Fruit fly (Drosophila melanogaster): ENCODE measurements around the gene Ing3.

Ing3 gene

dm6 chrX:18675272-18675671 lies 22.4 kb upstream of the Ing3 start:
- no peak for TF ChIP-seq tai (GFP tag; optimal IDR thresholded peaks at IDR 0.05)
- TF ChIP-seq CG32264 (GFP tag; optimal IDR thresholded peaks at IDR 0.05): no peak
- TF ChIP-seq fru (GFP tag; optimal IDR thresholded peaks at IDR 0.05): no peak
- no peak for TF ChIP-seq psq (GFP tag; optimal IDR thresholded peaks at IDR 0.05)
- no peak for TF ChIP-seq dmrt93B (GFP tag; optimal IDR thresholded peaks at IDR 0.05)
- TF ChIP-seq Jra (GFP tag; optimal IDR thresholded peaks at IDR 0.05): no peak
- no peak for TF ChIP-seq ey (GFP tag; optimal IDR thresholded peaks at IDR 0.05)
- no peak for TF ChIP-seq HLH106 (tag; optimal IDR thresholded peaks at IDR 0.05)
- TF ChIP-seq Hr78 (GFP tag; optimal IDR thresholded peaks at IDR 0.05): no peak
- no peak for TF ChIP-seq jim (GFP tag; optimal IDR thresholded peaks at IDR 0.05)
- TF ChIP-seq Dfd (GFP tag; optimal IDR thresholded peaks at IDR 0.05): no peak
- TF ChIP-seq woc (GFP tag; optimal IDR thresholded peaks at IDR 0.05): no peak
- no peak for TF ChIP-seq brk (GFP tag; optimal IDR thresholded peaks at IDR 0.05)
- TF ChIP-seq Sp1 (GFP tag; optimal IDR thresholded peaks at IDR 0.05): no peak
- TF ChIP-seq dsf (GFP tag; optimal IDR thresholded peaks at IDR 0.05; ENCODE audit: borderline replicate concordance): no peak

- no peak for TF ChIP-seq woc (GFP tag; optimal IDR thresholded peaks at IDR 0.05)
- no peak for TF ChIP-seq CG9705 (GFP tag; optimal IDR thresholded peaks at IDR 0.05)
- TF ChIP-seq Rel (GFP tag; optimal IDR thresholded peaks at IDR 0.05): no peak
- no peak for TF ChIP-seq Rel (tag; optimal IDR thresholded peaks at IDR 0.05)
Measured at dm6 chrX:18672900-18673529, 20.1 kb upstream of the Ing3 start.

dm6 chrX:18671545-18672174 lies 18.8 kb upstream of the Ing3 start:
- no peak for TF ChIP-seq lola (GFP tag; optimal IDR thresholded peaks at IDR 0.05)
- TF ChIP-seq usp (GFP tag; optimal IDR thresholded peaks at IDR 0.05): no peak
- no peak for TF ChIP-seq OdsH (GFP tag; optimal IDR thresholded peaks at IDR 0.05)
- no peak for TF ChIP-seq Dif (GFP tag; optimal IDR thresholded peaks at IDR 0.05; ENCODE audit: partially characterized antibody)
- TF ChIP-seq Mio (GFP tag; optimal IDR thresholded peaks at IDR 0.05): no peak

- TF ChIP-seq psq (GFP tag; optimal IDR thresholded peaks at IDR 0.05) (no peak), pan (optimal IDR thresholded peaks at IDR 0.05) (no peak), Hnf4 (GFP tag; optimal IDR thresholded peaks at IDR 0.05) (no peak), GATAd (GFP tag; optimal IDR thresholded peaks at IDR 0.05) (no peak), brk (GFP tag; optimal IDR thresholded peaks at IDR 0.05) (no peak), h (GFP tag; optimal IDR thresholded peaks at IDR 0.05) (no peak), Dif (GFP tag; optimal IDR thresholded peaks at IDR 0.05; ENCODE audit: partially characterized antibody) (no peak), Vsx2 (GFP tag; optimal IDR thresholded peaks at IDR 0.05; ENCODE audit: partially characterized antibody) (no peak)
Measured at dm6 chrX:18669811-18670477, 17.1 kb upstream of the Ing3 start.

dm6 chrX:18668293-18668692 lies 15.4 kb upstream of the Ing3 start:
- TF ChIP-seq Sp1 (GFP tag; optimal IDR thresholded peaks at IDR 0.05): no peak
- no peak for TF ChIP-seq lola (GFP tag; optimal IDR thresholded peaks at IDR 0.05)
- no peak for TF ChIP-seq dmrt93B (GFP tag; optimal IDR thresholded peaks at IDR 0.05)
- TF ChIP-seq h (GFP tag; optimal IDR thresholded peaks at IDR 0.05): no peak
- no peak for TF ChIP-seq pan (optimal IDR thresholded peaks at IDR 0.05)
- TF ChIP-seq ey (GFP tag; optimal IDR thresholded peaks at IDR 0.05): no peak
- no peak for TF ChIP-seq HLH106 (tag; optimal IDR thresholded peaks at IDR 0.05)
- no peak for TF ChIP-seq woc (GFP tag; optimal IDR thresholded peaks at IDR 0.05)
- no peak for TF ChIP-seq brk (GFP tag; optimal IDR thresholded peaks at IDR 0.05)
- TF ChIP-seq sage (GFP tag; optimal IDR thresholded peaks at IDR 0.05): no peak
- no peak for TF ChIP-seq GATAd (GFP tag; optimal IDR thresholded peaks at IDR 0.05)
- TF ChIP-seq Rel (GFP tag; optimal IDR thresholded peaks at IDR 0.05): no peak
- TF ChIP-seq Rel (tag; optimal IDR thresholded peaks at IDR 0.05): no peak
- no peak for TF ChIP-seq Mio (GFP tag; optimal IDR thresholded peaks at IDR 0.05)
- no peak for TF ChIP-seq CG32264 (GFP tag; optimal IDR thresholded peaks at IDR 0.05)
- TF ChIP-seq psq (GFP tag; optimal IDR thresholded peaks at IDR 0.05): no peak
- TF ChIP-seq dl (GFP tag; optimal IDR thresholded peaks at IDR 0.05; ENCODE audit: insufficient read depth in 1 of 2, partially characterized antibody in 2 of 2): no peak
- TF ChIP-seq OdsH (GFP tag; optimal IDR thresholded peaks at IDR 0.05): no peak
- TF ChIP-seq Dif (GFP tag; optimal IDR thresholded peaks at IDR 0.05; ENCODE audit: partially characterized antibody): no peak

All from whole organism, wandering third instar larva.